Worm (Caenorhabditis elegans) whole organism, L3 larva: ENCODE data around the gene srg-41.

Source experiments
- ZK546.5 ChIP-seq: sonication (generic microtip); optimal IDR thresholded peaks from 2 replicates; lab custom pipeline; 2017; ENCODE audit warnings: missing biosample characterization, missing genetic modification characterization
- aly-2 ChIP-seq: fragments of 150-350 bp; optimal IDR thresholded peaks from 2 replicates; lab custom pipeline; 2014; ENCODE audit warnings: missing biosample characterization, missing genetic modification characterization
- ama-1 ChIP-seq: fragments of 150-350 bp; optimal IDR thresholded peaks from 2 replicates; lab custom pipeline; 2018
- ceh-16 ChIP-seq: sonication (generic microtip); optimal IDR thresholded peaks from 2 replicates; lab custom pipeline; 2017; ENCODE audit warnings: missing biosample characterization, missing genetic modification characterization
- ceh-82 ChIP-seq: fragments of 150-350 bp; optimal IDR thresholded peaks from 2 replicates; lab custom pipeline; 2014; ENCODE audit warnings: missing biosample characterization, missing genetic modification characterization
- ceh-9 ChIP-seq: sonication (generic microtip); optimal IDR thresholded peaks from 2 replicates; lab custom pipeline; 2018; ENCODE audit warnings: missing biosample characterization, missing genetic modification characterization
- daf-12 ChIP-seq: fragments of 150-350 bp; optimal IDR thresholded peaks from 2 replicates; lab custom pipeline; 2014; ENCODE audit warnings: missing biosample characterization, missing genetic modification reagents, missing genetic modification characterization
- egl-27 ChIP-seq: sonication (generic microtip); optimal IDR thresholded peaks from 4 replicates; lab custom pipeline; 2017; ENCODE audit warnings: missing biosample characterization, missing genetic modification reagents, missing genetic modification characterization
- elt-2 ChIP-seq: sonication (generic microtip); optimal IDR thresholded peaks from 2 replicates; lab custom pipeline; 2016; ENCODE audit warnings: missing genetic modification reagents, mild to moderate bottlenecking, missing genetic modification characterization, missing compliant biosample characterization
- elt-3 ChIP-seq, 3 experiments: fragments of 150-350 bp in 1 of 3; sonication (generic microtip) in 2 of 3; optimal IDR thresholded peaks; 2 replicates in 2 of 3; 4 replicates in 1 of 3; lab custom pipeline; 2014 to 2017; ENCODE audit warnings: missing biosample characterization in 3 of 3, missing genetic modification characterization in 3 of 3
- fkh-10 ChIP-seq: sonication (generic microtip); optimal IDR thresholded peaks from 2 replicates; lab custom pipeline; 2017; ENCODE audit warnings: missing biosample characterization, missing genetic modification reagents, missing genetic modification characterization
- fos-1 ChIP-seq: fragments of 150-350 bp; optimal IDR thresholded peaks from 2 replicates; lab custom pipeline; 2014; ENCODE audit warnings: missing biosample characterization, missing genetic modification characterization
- hmg-11 ChIP-seq: sonication (generic microtip); optimal IDR thresholded peaks from 2 replicates; lab custom pipeline; 2016; ENCODE audit warnings: missing genetic modification characterization, missing compliant biosample characterization
- jun-1 ChIP-seq: fragments of 150-350 bp; optimal IDR thresholded peaks from 2 replicates; lab custom pipeline; 2014; ENCODE audit warnings: missing biosample characterization, missing genetic modification reagents, missing genetic modification characterization
- lin-15B ChIP-seq: fragments of 150-350 bp; optimal IDR thresholded peaks from 2 replicates; lab custom pipeline; 2014; ENCODE audit warnings: missing biosample characterization, missing genetic modification characterization
- lin-39 ChIP-seq: fragments of 150-350 bp; optimal IDR thresholded peaks from 2 replicates; lab custom pipeline; 2018; ENCODE audit warnings: missing biosample characterization, missing genetic modification reagents, missing genetic modification characterization
- mdl-1 ChIP-seq: fragments of 150-350 bp; optimal IDR thresholded peaks from 2 replicates; lab custom pipeline; 2014; ENCODE audit warnings: missing biosample characterization, missing genetic modification characterization
- nfya-1 ChIP-seq: sonication (generic microtip); optimal IDR thresholded peaks from 2 replicates; lab custom pipeline; 2017; ENCODE audit warnings: missing genetic modification characterization, mild to moderate bottlenecking, missing compliant biosample characterization, antibody characterized with exemption, moderate library complexity; ENCODE audit not compliant: insufficient read depth
- nhr-23 ChIP-seq: fragments of 150-350 bp; optimal IDR thresholded peaks from 2 replicates; lab custom pipeline; 2014; ENCODE audit warnings: missing biosample characterization, missing genetic modification reagents, missing genetic modification characterization
- nhr-25 ChIP-seq: sonication (generic microtip); optimal IDR thresholded peaks from 2 replicates; lab custom pipeline; 2017; ENCODE audit warnings: missing biosample characterization, missing genetic modification characterization
- nhr-28 ChIP-seq: fragments of 150-350 bp; optimal IDR thresholded peaks from 2 replicates; lab custom pipeline; 2014; ENCODE audit warnings: missing biosample characterization, missing genetic modification characterization
- nhr-43 ChIP-seq: sonication (generic microtip); optimal IDR thresholded peaks from 2 replicates; lab custom pipeline; 2016; ENCODE audit warnings: mild to moderate bottlenecking, missing genetic modification characterization, missing compliant biosample characterization; ENCODE audit not compliant: poor library complexity, severe bottlenecking
- nhr-67 ChIP-seq: fragments of 150-350 bp; optimal IDR thresholded peaks from 2 replicates; lab custom pipeline; 2014; ENCODE audit warnings: missing biosample characterization, missing genetic modification characterization
- nhr-76 ChIP-seq: fragments of 150-350 bp; sonication (generic microtip); optimal IDR thresholded peaks from 5 replicates; lab custom pipeline; 2014; ENCODE audit warnings: missing biosample characterization, missing genetic modification characterization
- nhr-77 ChIP-seq: fragments of 150-350 bp; optimal IDR thresholded peaks from 2 replicates; lab custom pipeline; 2014; ENCODE audit warnings: missing biosample characterization, missing genetic modification characterization
- pqm-1 ChIP-seq: fragments of 150-350 bp; optimal IDR thresholded peaks from 2 replicates; lab custom pipeline; 2017; ENCODE audit warnings: missing biosample characterization, missing genetic modification characterization, inconsistent platforms
- sea-2 ChIP-seq: fragments of 150-350 bp; sonication (generic microtip); optimal IDR thresholded peaks from 4 replicates; lab custom pipeline; 2014; ENCODE audit warnings: missing biosample characterization, missing genetic modification reagents, missing genetic modification characterization
- skn-1 ChIP-seq: fragments of 150-350 bp; optimal IDR thresholded peaks from 2 replicates; lab custom pipeline; 2014; ENCODE audit warnings: missing biosample characterization, missing genetic modification characterization
- snpc-4 ChIP-seq: fragments of 150-350 bp; optimal IDR thresholded peaks from 2 replicates; lab custom pipeline; 2014; ENCODE audit warnings: missing biosample characterization, missing genetic modification characterization
- tbx-2 ChIP-seq: sonication (generic microtip); optimal IDR thresholded peaks from 2 replicates; lab custom pipeline; 2016; ENCODE audit warnings: mild to moderate bottlenecking, missing genetic modification characterization, missing compliant biosample characterization
- unc-39 ChIP-seq: sonication (generic microtip); optimal IDR thresholded peaks from 4 replicates; lab custom pipeline; 2017; ENCODE audit warnings: missing biosample characterization, missing genetic modification characterization
- unc-62 ChIP-seq: fragments of 150-350 bp; sonication (generic microtip); optimal IDR thresholded peaks from 4 replicates; lab custom pipeline; 2014; ENCODE audit warnings: missing biosample characterization, missing genetic modification reagents, missing genetic modification characterization
- ztf-11 ChIP-seq: fragments of 150-350 bp; optimal IDR thresholded peaks from 2 replicates; lab custom pipeline; 2014; ENCODE audit warnings: missing biosample characterization, missing genetic modification characterization
- ztf-4 ChIP-seq: fragments of 150-350 bp; optimal IDR thresholded peaks from 2 replicates; lab custom pipeline; 2014; ENCODE audit warnings: missing biosample characterization, missing genetic modification characterization

The srg-41 gene

DNA sequence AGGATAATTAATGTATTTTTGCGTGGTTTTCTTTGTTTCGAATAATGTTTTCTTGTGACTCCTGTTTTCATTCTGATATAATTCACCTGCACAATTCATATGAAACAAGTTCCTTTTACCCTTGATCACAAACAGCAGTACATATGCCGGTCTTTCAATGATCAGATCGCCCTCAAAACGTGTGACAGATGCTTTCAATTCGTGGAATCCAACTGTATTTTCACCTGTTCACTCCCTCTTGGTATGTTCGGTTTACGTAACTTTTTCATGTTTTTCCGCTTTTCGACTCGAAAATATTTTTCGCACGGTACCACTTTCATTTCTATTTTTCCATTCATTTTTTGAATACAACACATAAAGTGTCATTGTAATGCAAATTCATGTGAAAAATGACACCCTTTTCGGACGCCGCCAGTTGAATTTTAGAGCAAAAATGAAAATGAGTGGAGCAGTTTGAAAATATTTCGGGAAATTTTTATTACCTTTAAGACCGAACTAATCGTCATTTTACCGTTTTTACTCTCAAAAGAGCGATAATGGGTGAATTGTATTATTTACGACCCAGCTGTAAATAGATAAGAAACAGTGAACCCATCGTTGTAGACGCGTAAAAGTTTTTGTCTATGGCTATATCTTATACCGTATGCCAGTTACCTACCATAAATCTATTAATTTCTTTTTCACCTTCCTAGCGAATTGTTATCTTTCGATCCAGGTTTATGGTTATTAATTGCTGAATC lies 40.3 kb upstream of the srg-41 start, which contains the start of gene K10D6.4:
K10D6.4 (plus strand) TSS at position 100 of the 740 bp plus-strand sequence.
- peak; percentile 13 for TF ChIP-seq pqm-1 (tag; lab: Kevin White, UChicago)
- peak; percentile 75 for TF ChIP-seq elt-2 (tag; lab: Kevin White, UChicago)
- TF ChIP-seq elt-3 (tag; optimal IDR thresholded peaks at IDR 0.05; lab: Kevin White, UChicago), result no peak

DNA sequence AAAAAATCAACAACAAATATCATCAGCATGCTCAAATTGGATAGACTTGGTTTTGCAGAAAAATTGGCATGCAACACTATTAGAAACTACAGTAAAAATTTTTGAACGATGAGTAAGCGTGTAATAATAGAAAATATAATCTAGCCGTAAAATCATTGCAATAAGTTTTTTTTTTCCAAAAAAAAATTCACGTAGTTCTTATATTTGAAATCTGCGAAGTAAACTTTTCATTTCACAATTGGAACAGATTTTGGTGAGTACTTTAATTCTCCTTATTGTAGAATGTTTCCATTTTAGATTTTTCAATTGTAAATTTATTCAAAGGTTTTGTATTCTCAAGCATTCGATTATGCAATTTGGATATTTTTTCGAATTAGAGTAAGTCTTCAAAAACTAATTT lies 38.6 kb upstream of the srg-41 start, which contains the start of gene K10D6.3:
K10D6.3 (plus strand) TSS at position 301 of the 400 bp plus-strand sequence.
- TF ChIP-seq mdl-1 (tag; lab: Kevin White, UChicago) (no peak), nhr-67 (no peak), nhr-25 (tag; lab: Kevin White, UChicago) (no peak), ceh-82 (tag; lab: Kevin White, UChicago) (no peak), daf-12 (no peak), nhr-28 (tag; lab: Kevin White, UChicago) (no peak), ztf-4 (tag; lab: Kevin White, UChicago) (no peak), nhr-76 (tag; lab: Kevin White, UChicago) (no peak), lin-15B (tag; lab: Kevin White, UChicago) (no peak), egl-27 (tag; lab: Kevin White, UChicago) (no peak), fkh-10 (no peak), ama-1 (lab: Kevin White, UChicago) (no peak)

DNA sequence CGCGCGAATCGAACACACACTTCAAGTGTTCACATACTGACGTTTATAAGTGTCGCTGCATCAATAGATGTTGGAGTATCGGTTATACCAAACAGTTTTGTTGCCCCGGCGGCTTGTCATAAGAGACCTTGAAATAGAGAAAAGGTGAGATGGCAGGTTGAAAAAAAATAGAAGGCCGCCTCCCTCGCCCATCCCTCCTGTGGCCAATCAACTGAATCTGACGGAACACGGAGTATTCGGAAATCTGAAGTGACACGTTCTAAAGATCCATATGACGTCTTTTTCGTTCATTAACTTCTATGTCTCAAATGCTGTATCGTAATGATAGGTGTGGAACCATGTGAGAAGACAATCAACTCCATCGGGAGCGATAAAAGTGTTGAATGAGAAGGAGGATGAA lies 37.8 kb upstream of the srg-41 start:
- peak; percentile 36 for TF ChIP-seq nhr-25 (tag; lab: Kevin White, UChicago)
- no peak for TF ChIP-seq fos-1 (tag; lab: Kevin White, UChicago)
- TF ChIP-seq ztf-11 (tag; lab: Kevin White, UChicago), result no peak
- no peak for TF ChIP-seq nfya-1
- peak; percentile 14 for TF ChIP-seq nhr-43 (tag; lab: Kevin White, UChicago)
- TF ChIP-seq, all 47 proteins: peak for 2

DNA sequence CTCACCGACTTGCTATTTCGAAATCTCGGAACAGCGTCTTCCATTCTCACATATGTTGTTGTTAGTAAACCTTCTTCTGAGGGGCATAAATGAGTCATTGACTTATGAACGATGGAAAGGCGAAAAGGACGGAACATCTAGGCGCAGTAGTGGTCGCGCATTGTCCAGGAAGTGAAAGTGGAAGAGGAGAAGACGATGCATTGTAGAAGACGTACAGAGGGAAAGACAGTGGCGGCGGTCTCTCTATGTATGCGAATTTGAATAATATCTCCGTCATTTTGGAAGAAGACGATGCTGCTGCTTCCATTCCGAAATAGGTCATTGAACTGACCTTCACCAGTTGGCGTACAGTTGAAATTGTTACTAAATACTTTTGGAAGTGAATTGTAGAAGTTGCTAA lies 36.4 kb upstream of the srg-41 start:
- TF ChIP-seq nhr-25 (tag; lab: Kevin White, UChicago) (peak; percentile 50), tbx-2 (no peak), nhr-23 (peak; percentile 23), unc-39 (tag; lab: Kevin White, UChicago) (no peak), ceh-16 (tag; lab: Kevin White, UChicago) (no peak)

DNA sequence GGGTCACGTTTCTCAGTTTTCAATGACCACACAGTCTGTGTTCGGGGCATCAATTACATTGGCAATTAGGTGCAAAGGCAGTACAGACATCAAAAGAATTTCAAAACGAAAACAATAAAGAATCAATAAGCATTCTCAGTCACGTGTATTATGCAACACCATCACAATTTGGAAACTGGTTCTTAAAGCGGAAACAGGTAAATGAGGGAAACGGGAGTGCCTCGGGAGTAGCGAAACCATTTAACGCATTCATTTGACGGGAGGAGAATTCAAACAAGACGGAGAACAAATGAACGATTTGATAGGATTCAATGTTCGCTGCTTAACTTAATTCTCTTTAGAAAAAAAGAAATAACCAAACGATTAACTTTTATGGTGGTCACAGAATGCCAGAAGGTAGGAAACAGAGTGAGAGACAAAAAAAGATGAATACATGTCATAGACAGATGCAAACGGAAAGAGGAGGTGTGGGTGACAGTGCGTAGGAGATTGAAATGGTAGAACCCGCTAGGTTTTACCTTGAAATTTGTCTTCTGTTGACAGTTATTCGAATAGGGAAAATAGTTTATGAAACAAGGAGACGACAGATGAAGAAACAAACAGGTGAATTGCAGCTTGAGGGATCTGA lies 35.1 kb upstream of the srg-41 start:
- TF ChIP-seq nhr-77 (tag; lab: Kevin White, UChicago) (no peak), ceh-9 (tag; lab: Kevin White, UChicago) (no peak), nhr-43 (tag; lab: Kevin White, UChicago) (peak; percentile 12), hmg-11 (tag; lab: Kevin White, UChicago) (no peak), sea-2 (GFP tag; lab: Kevin White, UChicago) (no peak), lin-39 (no peak), fkh-10 (no peak), nhr-23 (peak; percentile 22), pqm-1 (tag; lab: Kevin White, UChicago) (no peak), unc-62 (GFP tag; lab: Kevin White, UChicago) (no peak), nhr-76 (tag; lab: Kevin White, UChicago) (no peak), nhr-25 (tag; lab: Kevin White, UChicago) (peak; percentile 56), skn-1 (tag; lab: Kevin White, UChicago) (no peak), ZK546.5 (no peak)

DNA sequence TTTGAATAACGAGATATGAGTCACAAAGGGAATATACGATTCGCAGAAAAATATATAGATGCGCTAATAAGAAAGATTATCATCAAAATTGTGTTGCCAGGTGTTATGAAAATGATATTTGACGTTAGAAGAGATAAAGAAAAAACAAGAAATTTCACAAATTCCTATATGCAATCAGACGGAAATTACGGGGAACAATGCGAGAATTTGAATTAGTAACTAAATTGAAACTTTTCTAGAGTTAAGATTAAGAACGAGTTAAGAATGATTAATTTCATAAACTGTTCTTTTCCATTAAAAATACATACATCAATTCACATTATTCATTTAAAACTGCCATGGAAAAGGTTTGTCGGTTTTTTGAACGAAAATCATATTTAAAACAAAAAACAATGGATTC lies 34.4 kb upstream of the srg-41 start, which contains the start of gene clc-6:
clc-6 (minus strand) TSS at position 101 of the 400 bp plus-strand sequence.
- TF ChIP-seq ztf-11 (tag; lab: Kevin White, UChicago), result no peak
- no peak for TF ChIP-seq unc-39 (tag; lab: Kevin White, UChicago)
- no peak for TF ChIP-seq tbx-2
- TF ChIP-seq ztf-4 (tag; lab: Kevin White, UChicago), result no peak
- TF ChIP-seq nhr-76 (tag; lab: Kevin White, UChicago), result no peak
- TF ChIP-seq snpc-4 (tag; lab: Kevin White, UChicago), result no peak
- no peak for TF ChIP-seq jun-1 (tag; lab: Kevin White, UChicago)
- TF ChIP-seq hmg-11 (tag; lab: Kevin White, UChicago), result no peak
- no peak for TF ChIP-seq ceh-16 (tag; lab: Kevin White, UChicago)
- TF ChIP-seq aly-2 (tag; lab: Kevin White, UChicago), result no peak
- TF ChIP-seq pqm-1 (tag; lab: Kevin White, UChicago), result no peak
- no peak for TF ChIP-seq lin-15B (tag; lab: Kevin White, UChicago)
- TF ChIP-seq ceh-82 (tag; lab: Kevin White, UChicago), result no peak
- TF ChIP-seq nhr-25 (tag; lab: Kevin White, UChicago), result no peak
